Worm (Caenorhabditis elegans) whole organism, early embryonic: ENCODE measurements around the gene T04G9.4.

Source experiments
- ceh-13 ChIP-seq: fragments of 200-800 bp; sonication (Bioruptor generic); optimal IDR thresholded peaks from 2 replicates; lab custom pipeline; 2018; ENCODE audit warnings: mild to moderate bottlenecking, missing genetic modification characterization, missing compliant biosample characterization
- ets-7 ChIP-seq: sonication (generic microtip); optimal IDR thresholded peaks from 2 replicates; lab custom pipeline; 2016; ENCODE audit warnings: missing genotype, missing genetic modification characterization, missing compliant biosample characterization

DNA sequence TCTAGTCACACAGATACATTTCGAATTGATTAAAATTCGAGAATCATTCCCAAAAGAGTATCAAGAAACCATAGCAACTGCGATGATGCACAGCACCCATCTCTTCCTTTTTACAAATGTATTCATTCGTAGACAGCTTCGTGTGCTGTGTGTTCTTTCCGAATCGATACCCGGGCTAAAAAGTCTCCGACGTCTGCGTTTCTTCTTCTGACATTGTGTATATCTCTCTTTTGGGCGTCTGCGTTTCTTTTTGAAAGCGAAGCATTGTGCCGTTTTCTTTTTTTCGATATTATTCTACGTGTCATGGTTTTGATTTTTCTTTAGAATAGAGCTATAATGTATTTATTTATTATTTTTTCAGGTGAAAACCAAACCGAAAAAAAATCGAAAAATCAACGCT is 15.7 kb downstream of the T04G9.4 start, which contains the start of gene attf-5:
- TF ChIP-seq ets-7 (tag; lab: Kevin White, UChicago) (no peak), ceh-13 (GFP tag; lab: Kevin White, UChicago) (no peak)
